Fruit fly (Drosophila melanogaster) whole organism: ENCODE results near the gene cert.

Experiments used
- CG8478 ChIP-seq: fragments of >200 bp; optimal IDR thresholded peaks from 2 replicates; lab custom pipeline; 2018; ENCODE audit warnings: inconsistent platforms
- EcR ChIP-seq, 2 experiments: fragments of >200 bp; optimal IDR thresholded peaks; 2 replicates each; lab custom pipeline; 2017; ENCODE audit warnings: missing biosample characterization in 2 of 2, missing genetic modification characterization in 2 of 2, missing genetic modification reagents in 2 of 2
- pan ChIP-seq: fragments of >200 bp; optimal IDR thresholded peaks from 2 replicates; lab custom pipeline; 2017
- psq ChIP-seq: fragments of >200 bp; optimal IDR thresholded peaks from 2 replicates; lab custom pipeline; 2017

- TF ChIP-seq EcR (GFP tag; optimal IDR thresholded peaks at IDR 0.05; lab: Kevin White, UChicago), result no peak
- TF ChIP-seq CG8478, result peak; percentile 65
- no peak for TF ChIP-seq pan (lab: Kevin White, UChicago)
- no peak for TF ChIP-seq psq (lab: Kevin White, UChicago)
Measured at dm6 chr3L:8315141-8315816, 25.6 kb upstream of the cert start, which contains the start of gene Cpsf6.
